Fruit fly (Drosophila melanogaster) whole organism, embryonic: ENCODE measurements around the gene CG3999.

Experiments
- Atf3 ChIP-seq: fragments of 200-800 bp; sonication (Bioruptor generic); optimal IDR thresholded peaks from 3 replicates; lab custom pipeline; 2016; ENCODE audit warnings: missing biosample characterization, missing genetic modification characterization
- BEAF-32 ChIP-seq: fragments of 200-800 bp; sonication (Bioruptor generic); optimal IDR thresholded peaks from 3 replicates; lab custom pipeline; 2017; ENCODE audit warnings: missing biosample characterization, missing genetic modification characterization, mild to moderate bottlenecking, moderate library complexity, missing genetic modification reagents
- CG11696 ChIP-seq: fragments of 200-800 bp; sonication (Bioruptor generic); IDR thresholded peaks from 2 replicates; pipeline ENCODE4 v1.3.6; 2022; ENCODE audit warnings: missing biosample characterization, missing genetic modification characterization
- CG12744 ChIP-seq: fragments of 200-800 bp; sonication (Bioruptor generic); optimal IDR thresholded peaks from 2 replicates; lab custom pipeline; 2016; ENCODE audit warnings: missing biosample characterization, missing genetic modification characterization
- CG13775 ChIP-seq: fragments of 200-800 bp; sonication (Bioruptor generic); optimal IDR thresholded peaks from 3 replicates; lab custom pipeline; 2017; ENCODE audit warnings: missing biosample characterization, mild to moderate bottlenecking, missing genetic modification characterization
- CG14667 ChIP-seq: fragments of 200-800 bp; sonication (Bioruptor generic); IDR thresholded peaks from 2 replicates; pipeline ENCODE4 v1.3.6; 2022; ENCODE audit warnings: missing biosample characterization, missing genetic modification characterization
- CG17359 ChIP-seq: fragments of 200-800 bp; sonication (Bioruptor generic); optimal IDR thresholded peaks from 3 replicates; lab custom pipeline; 2018; ENCODE audit warnings: missing biosample characterization, mild to moderate bottlenecking, missing genetic modification characterization, moderate library complexity
- CG17802 ChIP-seq: fragments of 200-800 bp; sonication (Bioruptor generic); optimal IDR thresholded peaks from 2 replicates; lab custom pipeline; 2018; ENCODE audit warnings: missing biosample characterization, mild to moderate bottlenecking, missing genetic modification characterization, moderate library complexity
- CG17829 ChIP-seq: fragments of 200-800 bp; optimal IDR thresholded peaks from 2 replicates; lab custom pipeline; 2019; ENCODE audit warnings: missing biosample characterization, mild to moderate bottlenecking, missing genetic modification characterization, moderate library complexity
- CG1792 ChIP-seq: fragments of 200-800 bp; sonication (Bioruptor generic); optimal IDR thresholded peaks from 2 replicates; lab custom pipeline; 2016; ENCODE audit warnings: missing biosample characterization, missing genetic modification characterization
- CG2199 ChIP-seq: fragments of 200-800 bp; sonication (Bioruptor generic); IDR thresholded peaks from 3 replicates; pipeline ENCODE4 v1.3.6; 2022; ENCODE audit warnings: missing biosample characterization, missing genetic modification characterization
- CG2202 ChIP-seq: fragments of 200-800 bp; sonication (Bioruptor generic); optimal IDR thresholded peaks from 2 replicates; lab custom pipeline; 2018; ENCODE audit warnings: missing biosample characterization, mild to moderate bottlenecking, missing genetic modification characterization
- CG2712 ChIP-seq: fragments of 200-800 bp; optimal IDR thresholded peaks from 3 replicates; lab custom pipeline; 2019; ENCODE audit warnings: missing biosample characterization, mild to moderate bottlenecking, missing genetic modification characterization, moderate library complexity
- CG32532 ChIP-seq: fragments of 200-800 bp; sonication (Bioruptor generic); IDR thresholded peaks from 2 replicates; pipeline ENCODE4 v1.3.6; 2022; ENCODE audit warnings: missing biosample characterization, missing genetic modification characterization
- CG3838 ChIP-seq: fragments of 200-800 bp; sonication (Bioruptor generic); optimal IDR thresholded peaks from 3 replicates; lab custom pipeline; 2016; ENCODE audit warnings: missing biosample characterization, missing genetic modification characterization
- CG4328 ChIP-seq: fragments of 200-800 bp; sonication (Bioruptor generic); optimal IDR thresholded peaks from 3 replicates; lab custom pipeline; 2017; ENCODE audit warnings: missing biosample characterization, missing genetic modification reagents, missing genetic modification characterization
- CG4854 ChIP-seq: fragments of 200-800 bp; sonication (Bioruptor generic); optimal IDR thresholded peaks from 2 replicates; lab custom pipeline; 2016; ENCODE audit warnings: missing biosample characterization, missing genetic modification characterization, inconsistent platforms
- CG8944 ChIP-seq: fragments of 200-800 bp; sonication (Bioruptor generic); optimal IDR thresholded peaks from 3 replicates; lab custom pipeline; 2016; ENCODE audit warnings: missing biosample characterization, missing genetic modification characterization
- CG9797 ChIP-seq: fragments of 200-800 bp; sonication (Bioruptor generic); optimal IDR thresholded peaks from 3 replicates; lab custom pipeline; 2018; ENCODE audit warnings: missing biosample characterization, mild to moderate bottlenecking, missing genetic modification characterization
- CHES-1-like ChIP-seq: fragments of 200-800 bp; sonication (Bioruptor generic); optimal IDR thresholded peaks from 2 replicates; lab custom pipeline; 2016; ENCODE audit warnings: missing biosample characterization, missing genetic modification characterization
- CrebB ChIP-seq: fragments of 200-800 bp; sonication (Bioruptor generic); optimal IDR thresholded peaks from 3 replicates; lab custom pipeline; 2018; ENCODE audit warnings: missing biosample characterization, mild to moderate bottlenecking, missing genetic modification characterization
- D ChIP-seq, 2 experiments: fragments of 200-800 bp in 1 of 2; fragments of >200 bp in 1 of 2; sonication (Bioruptor generic) in 1 of 2; optimal IDR thresholded peaks; 2 replicates in 1 of 2; 3 replicates in 1 of 2; lab custom pipeline; 2017; ENCODE audit warnings: mild to moderate bottlenecking in 1 of 2, missing biosample characterization in 1 of 2, missing genetic modification characterization in 1 of 2, missing genetic modification reagents in 1 of 2
- Dfd ChIP-seq, 2 experiments: fragments of >200 bp; optimal IDR thresholded peaks; 2 replicates each; lab custom pipeline; 2017; ENCODE audit warnings: missing biosample characterization in 2 of 2, missing genetic modification characterization in 2 of 2
- HLH54F ChIP-seq: fragments of 200-800 bp; sonication (Bioruptor generic); optimal IDR thresholded peaks from 3 replicates; lab custom pipeline; 2016; ENCODE audit warnings: missing biosample characterization, missing genetic modification characterization
- Hand ChIP-seq: fragments of 200-800 bp; sonication (Bioruptor generic); optimal IDR thresholded peaks from 2 replicates; lab custom pipeline; 2017; ENCODE audit warnings: mild to moderate bottlenecking, missing biosample characterization, missing genetic modification reagents, missing genetic modification characterization
- Hmr ChIP-seq: fragments of 200-800 bp; sonication (Bioruptor generic); optimal IDR thresholded peaks from 3 replicates; lab custom pipeline; 2017; ENCODE audit warnings: mild to moderate bottlenecking, missing biosample characterization, missing genetic modification reagents, missing genetic modification characterization
- Hr3 ChIP-seq: fragments of 200-800 bp; sonication (Bioruptor generic); optimal IDR thresholded peaks from 3 replicates; lab custom pipeline; 2016; ENCODE audit warnings: missing biosample characterization, missing genetic modification characterization
- MTF-1 ChIP-seq: fragments of 200-800 bp; sonication (Bioruptor generic); optimal IDR thresholded peaks from 2 replicates; lab custom pipeline; 2018; ENCODE audit warnings: missing biosample characterization, mild to moderate bottlenecking, missing genetic modification characterization, borderline replicate concordance
- NK7.1 ChIP-seq: fragments of 200-800 bp; sonication (Bioruptor generic); optimal IDR thresholded peaks from 3 replicates; lab custom pipeline; 2016; ENCODE audit warnings: missing biosample characterization, missing genetic modification characterization
- Poxn ChIP-seq: fragments of 200-800 bp; sonication (Bioruptor generic); IDR thresholded peaks from 2 replicates; pipeline ENCODE4 v1.3.6; 2022; ENCODE audit warnings: missing biosample characterization, missing genetic modification characterization
- Six4 ChIP-seq: fragments of 200-800 bp; sonication (Bioruptor generic); optimal IDR thresholded peaks from 2 replicates; lab custom pipeline; 2016; ENCODE audit warnings: missing biosample characterization, missing genetic modification characterization
- Tbp ChIP-seq: fragments of >200 bp; optimal IDR thresholded peaks from 2 replicates; lab custom pipeline; 2018; ENCODE audit warnings: missing biosample characterization, missing genetic modification characterization
- az2 ChIP-seq: fragments of 200-800 bp; sonication (Bioruptor generic); optimal IDR thresholded peaks from 3 replicates; lab custom pipeline; 2016; ENCODE audit warnings: missing biosample characterization, missing genetic modification characterization
- btn ChIP-seq: fragments of 200-800 bp; sonication (Bioruptor generic); optimal IDR thresholded peaks from 2 replicates; lab custom pipeline; 2016; ENCODE audit warnings: missing biosample characterization, missing genetic modification characterization
- cas ChIP-seq: fragments of 200-800 bp; sonication (Bioruptor generic); IDR thresholded peaks from 2 replicates; pipeline ENCODE4 v1.3.6; 2022; ENCODE audit warnings: missing biosample characterization, missing genetic modification characterization
- cato ChIP-seq: fragments of 200-800 bp; sonication (Bioruptor generic); optimal IDR thresholded peaks from 2 replicates; lab custom pipeline; 2016; ENCODE audit warnings: missing biosample characterization, missing genetic modification characterization, borderline replicate concordance
- ci ChIP-seq: fragments of 200-800 bp; sonication (Bioruptor generic); IDR thresholded peaks from 3 replicates; pipeline ENCODE4 v1.3.6; 2022; ENCODE audit warnings: missing biosample characterization, missing genetic modification characterization
- crc ChIP-seq: fragments of 200-800 bp; sonication (Bioruptor generic); optimal IDR thresholded peaks from 2 replicates; lab custom pipeline; 2016; ENCODE audit warnings: missing biosample characterization, missing genetic modification characterization
- danr ChIP-seq: fragments of 200-800 bp; sonication (Bioruptor generic); IDR thresholded peaks from 2 replicates; pipeline ENCODE4 v1.3.6; 2022; ENCODE audit warnings: missing biosample characterization, missing genetic modification characterization
- disco-r ChIP-seq: fragments of 200-800 bp; sonication (Bioruptor generic); optimal IDR thresholded peaks from 2 replicates; lab custom pipeline; 2016; ENCODE audit warnings: missing biosample characterization, missing genetic modification characterization
- gfzf ChIP-seq: fragments of 200-800 bp; sonication (Bioruptor generic); optimal IDR thresholded peaks from 2 replicates; lab custom pipeline; 2016; ENCODE audit warnings: missing biosample characterization, mild to moderate bottlenecking, missing genetic modification characterization, moderate library complexity
- kni ChIP-seq: fragments of 200-800 bp; sonication (Bioruptor generic); optimal IDR thresholded peaks from 3 replicates; lab custom pipeline; 2017; ENCODE audit warnings: mild to moderate bottlenecking, missing biosample characterization, missing genetic modification reagents, missing genetic modification characterization
- knrl ChIP-seq: fragments of 200-800 bp; sonication (Bioruptor generic); IDR thresholded peaks from 3 replicates; pipeline ENCODE4 v1.3.6; 2022; ENCODE audit warnings: missing biosample characterization, missing genetic modification characterization; ENCODE audit not compliant: partially characterized antibody
- lola ChIP-seq, 3 experiments: fragments of >200 bp in 2 of 3; fragments of 200-800 bp in 1 of 3; sonication (Bioruptor generic) in 1 of 3; optimal IDR thresholded peaks; 2 replicates each; lab custom pipeline; 2017 to 2019; ENCODE audit warnings: missing biosample characterization in 3 of 3, missing genetic modification characterization in 3 of 3, mild to moderate bottlenecking in 1 of 3, moderate library complexity in 1 of 3
- mirr ChIP-seq: fragments of 200-800 bp; sonication (Bioruptor generic); optimal IDR thresholded peaks from 3 replicates; lab custom pipeline; 2018; ENCODE audit warnings: missing biosample characterization, mild to moderate bottlenecking, missing genetic modification characterization
- nmo ChIP-seq: fragments of 200-800 bp; sonication (Bioruptor generic); optimal IDR thresholded peaks from 2 replicates; lab custom pipeline; 2018; ENCODE audit warnings: missing biosample characterization, mild to moderate bottlenecking, missing genetic modification characterization, moderate library complexity
- oc ChIP-seq: fragments of 200-800 bp; sonication (Bioruptor generic); optimal IDR thresholded peaks from 2 replicates; lab custom pipeline; 2018; ENCODE audit warnings: missing biosample characterization, mild to moderate bottlenecking, missing genetic modification characterization, moderate library complexity
- row ChIP-seq: fragments of 200-800 bp; sonication (Bioruptor generic); IDR thresholded peaks from 3 replicates; pipeline ENCODE4 v1.3.6; 2022; ENCODE audit warnings: missing biosample characterization, missing genetic modification characterization
- seq ChIP-seq: fragments of 200-800 bp; sonication (Bioruptor generic); IDR thresholded peaks from 2 replicates; pipeline ENCODE4 v1.3.6; 2022; ENCODE audit warnings: missing biosample characterization, missing genetic modification characterization
- sqz ChIP-seq: fragments of 200-800 bp; sonication (Bioruptor generic); optimal IDR thresholded peaks from 3 replicates; lab custom pipeline; 2018; ENCODE audit warnings: missing biosample characterization, mild to moderate bottlenecking, missing genetic modification characterization

The CG3999 gene

DNA sequence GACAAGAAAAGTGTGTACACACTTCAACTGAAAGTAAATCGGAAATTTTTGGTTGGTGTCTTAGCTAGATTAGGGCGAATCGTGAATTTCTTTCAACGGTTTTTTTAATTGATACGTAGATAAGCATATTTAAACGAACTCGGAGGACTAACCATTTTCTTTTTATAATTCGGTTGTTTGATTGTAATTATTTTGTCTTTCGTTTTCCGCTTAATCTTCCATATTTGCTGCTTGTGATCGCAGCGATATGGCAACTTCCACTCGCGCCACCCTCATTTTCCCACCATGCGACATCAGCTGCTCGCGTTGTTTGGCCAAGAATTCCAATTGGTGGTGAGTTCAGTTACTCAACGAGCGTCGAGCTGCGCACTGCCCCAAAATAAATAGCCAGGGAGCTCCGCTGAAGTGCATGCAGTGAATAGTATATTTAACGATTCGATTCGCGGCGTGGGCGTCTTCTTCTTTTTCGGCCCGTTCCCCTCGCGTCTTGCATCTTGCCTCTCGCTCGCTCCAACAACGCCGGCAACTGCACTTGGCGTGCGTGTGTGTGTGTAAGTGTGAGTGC is 12.7 kb downstream of the CG3999 start, which contains the start of gene Nuak (continued):
- TF ChIP-seq CG4854 (GFP tag; lab: Kevin White, UChicago): peak; percentile 63
- TF ChIP-seq cato: peak; percentile 74
- peak; percentile 70 for TF ChIP-seq CG3838 (GFP tag; lab: Kevin White, UChicago)
- TF ChIP-seq Six4: peak; percentile 87
- peak; percentile 88 for TF ChIP-seq CG12744 (GFP tag; lab: Kevin White, UChicago)
- peak; percentile 14 for TF ChIP-seq sqz
- peak; percentile 96 for TF ChIP-seq HLH54F
- peak; percentile 87 for TF ChIP-seq Hr3 (GFP tag; lab: Kevin White, UChicago)
- TF ChIP-seq lola (GFP tag; optimal IDR thresholded peaks at IDR 0.05; lab: Kevin White, UChicago): peak in 1 of 3 experiments; percentile 78
- peak; percentile 88 for TF ChIP-seq az2
- no peak for TF ChIP-seq CG14667
- peak; percentile 86 for TF ChIP-seq CG1792
- peak; percentile 38 for TF ChIP-seq oc
- peak; percentile 95 for TF ChIP-seq CG8944 (GFP tag; lab: Kevin White, UChicago)
- TF ChIP-seq CG9797 (GFP tag; lab: Kevin White, UChicago): peak; percentile 61
- TF ChIP-seq gfzf (GFP tag; lab: Kevin White, UChicago): peak; percentile 60
- peak; percentile 82 for TF ChIP-seq mirr (GFP tag; lab: Kevin White, UChicago)
- TF ChIP-seq CG17359: peak; percentile 74
- TF ChIP-seq knrl (GFP tag; lab: Robert Waterston, UW): no peak
- peak; percentile 96 for TF ChIP-seq MTF-1 (GFP tag; lab: Kevin White, UChicago)
- no peak for TF ChIP-seq danr (GFP tag; lab: Robert Waterston, UW)
- TF ChIP-seq seq (GFP tag; lab: Robert Waterston, UW): no peak
- peak in 1 of 2 experiments; percentile 77 for TF ChIP-seq Dfd (GFP tag; optimal IDR thresholded peaks at IDR 0.05; lab: Kevin White, UChicago)
- peak; percentile 90 for TF ChIP-seq CG13775 (GFP tag; lab: Kevin White, UChicago)
- no peak for TF ChIP-seq Poxn (GFP tag; lab: Robert Waterston, UW)
- no peak for TF ChIP-seq Tbp (GFP tag; lab: Kevin White, UChicago)
- TF ChIP-seq NK7.1 (GFP tag; lab: Kevin White, UChicago): peak; percentile 82
- TF ChIP-seq CG17802 (tag; lab: Kevin White, UChicago): peak; percentile 63
- TF ChIP-seq kni (GFP tag; lab: Kevin White, UChicago): peak; percentile 22
- TF ChIP-seq D (optimal IDR thresholded peaks at IDR 0.05; lab: Kevin White, UChicago): no peak
- peak; percentile 39 for TF ChIP-seq D (GFP tag; optimal IDR thresholded peaks at IDR 0.05; lab: Kevin White, UChicago)
- no peak for TF ChIP-seq CG32532
- peak; percentile 37 for TF ChIP-seq CG2202 (tag; lab: Kevin White, UChicago)
- TF ChIP-seq cas (GFP tag; lab: Robert Waterston, UW): no peak
- peak; percentile 80 for TF ChIP-seq disco-r (GFP tag; lab: Kevin White, UChicago)
- TF ChIP-seq row (GFP tag; lab: Robert Waterston, UW): no peak
- TF ChIP-seq CG4328 (GFP tag; lab: Kevin White, UChicago): peak; percentile 68
- peak; percentile 17 for TF ChIP-seq Hand (GFP tag; lab: Kevin White, UChicago)
- TF ChIP-seq BEAF-32 (GFP tag; lab: Kevin White, UChicago): peak; percentile 71
- peak; percentile 86 for TF ChIP-seq CG2712 (tag; lab: Kevin White, UChicago)
- no peak for TF ChIP-seq ci
- TF ChIP-seq Hmr: peak; percentile 91
- peak; percentile 90 for TF ChIP-seq crc
- TF ChIP-seq CrebB (tag; lab: Kevin White, UChicago): peak; percentile 72
- TF ChIP-seq btn (GFP tag; lab: Kevin White, UChicago): peak; percentile 45
- TF ChIP-seq CG2199: no peak
- TF ChIP-seq CG17829 (tag; lab: Kevin White, UChicago): peak; percentile 92
- no peak for TF ChIP-seq CG11696 (GFP tag; lab: Robert Waterston, UW)
- peak; percentile 91 for TF ChIP-seq Atf3
- peak; percentile 95 for TF ChIP-seq CHES-1-like (GFP tag; lab: Kevin White, UChicago)
- TF ChIP-seq nmo (GFP tag; lab: Kevin White, UChicago): peak; percentile 98
